Fruit fly (Drosophila melanogaster) whole organism, pupa: Measurements from ENCODE around the gene CG12104.
A peak's percentile ranks its signal among the peaks of the same experiment; 100 is the strongest.

ENCODE experiments used
- CG10348 ChIP-seq: fragments of 200-800 bp; sonication (Bioruptor generic); IDR thresholded peaks from 2 replicates; pipeline ENCODE4 v1.3.6; 2022; ENCODE audit warnings: missing biosample characterization, missing genetic modification characterization
- CG12605 ChIP-seq: fragments of 200-800 bp; sonication (Bioruptor generic); IDR thresholded peaks from 2 replicates; pipeline ENCODE4 v1.3.6; 2022; ENCODE audit warnings: missing biosample characterization, missing genetic modification characterization
- CG13204 ChIP-seq: fragments of 200-800 bp; sonication (Bioruptor generic); optimal IDR thresholded peaks from 2 replicates; lab custom pipeline; 2018; ENCODE audit warnings: missing biosample characterization, mild to moderate bottlenecking, missing genetic modification characterization, moderate library complexity
- CG15710 ChIP-seq: fragments of 200-800 bp; sonication (Bioruptor generic); optimal IDR thresholded peaks from 2 replicates; lab custom pipeline; 2018; ENCODE audit warnings: missing biosample characterization, mild to moderate bottlenecking, missing genetic modification characterization, moderate library complexity
- CG17806 ChIP-seq: fragments of 200-800 bp; sonication (Bioruptor generic); optimal IDR thresholded peaks from 2 replicates; lab custom pipeline; 2018; ENCODE audit warnings: missing biosample characterization, mild to moderate bottlenecking, missing genetic modification characterization, moderate library complexity
- CG32121 ChIP-seq: fragments of 200-800 bp; sonication (Bioruptor generic); IDR thresholded peaks from 2 replicates; pipeline ENCODE4 v1.3.6; 2022; ENCODE audit warnings: missing biosample characterization, missing genetic modification characterization
- CG34367 ChIP-seq: fragments of 200-800 bp; sonication (Bioruptor generic); optimal IDR thresholded peaks from 2 replicates; lab custom pipeline; 2018; ENCODE audit warnings: missing biosample characterization, mild to moderate bottlenecking, missing genetic modification characterization
- CG4496 ChIP-seq: fragments of 200-800 bp; sonication (Bioruptor generic); IDR thresholded peaks from 3 replicates; pipeline ENCODE4 v1.3.6; 2022; ENCODE audit warnings: missing biosample characterization, missing genetic modification characterization
- CG8159 ChIP-seq: fragments of 200-800 bp; sonication (Bioruptor generic); optimal IDR thresholded peaks from 3 replicates; lab custom pipeline; 2018; ENCODE audit warnings: missing biosample characterization, mild to moderate bottlenecking, missing genetic modification characterization, moderate library complexity
- CG8301 ChIP-seq: fragments of 200-800 bp; sonication (Bioruptor generic); optimal IDR thresholded peaks from 2 replicates; lab custom pipeline; 2018; ENCODE audit warnings: missing biosample characterization, mild to moderate bottlenecking, missing genetic modification characterization
- CG9948 ChIP-seq: fragments of 200-800 bp; sonication (Bioruptor generic); optimal IDR thresholded peaks from 2 replicates; lab custom pipeline; 2018; ENCODE audit warnings: missing biosample characterization, mild to moderate bottlenecking, missing genetic modification characterization, moderate library complexity
- D1 ChIP-seq: fragments of 200-800 bp; sonication (Bioruptor generic); optimal IDR thresholded peaks from 2 replicates; lab custom pipeline; 2018; ENCODE audit warnings: missing biosample characterization, mild to moderate bottlenecking, missing genetic modification characterization, moderate library complexity
- EcR ChIP-seq: fragments of 200-800 bp; sonication (Bioruptor generic); optimal IDR thresholded peaks from 3 replicates; lab custom pipeline; 2019; ENCODE audit warnings: missing biosample characterization, missing genetic modification characterization, mild to moderate bottlenecking, moderate library complexity, missing genetic modification reagents
- Ets98B ChIP-seq: fragments of 200-800 bp; sonication (Bioruptor generic); IDR thresholded peaks from 2 replicates; pipeline ENCODE4 v1.3.6; 2022; ENCODE audit warnings: missing biosample characterization, missing genetic modification characterization
- Pif1A ChIP-seq: fragments of 200-800 bp; sonication (Bioruptor generic); optimal IDR thresholded peaks from 3 replicates; lab custom pipeline; 2016; ENCODE audit warnings: missing biosample characterization, missing genetic modification characterization
- Pif1B ChIP-seq: fragments of 200-800 bp; sonication (Bioruptor generic); optimal IDR thresholded peaks from 3 replicates; lab custom pipeline; 2016; ENCODE audit warnings: missing biosample characterization, missing genetic modification characterization
- Snoo ChIP-seq: fragments of 200-800 bp; sonication (Bioruptor generic); optimal IDR thresholded peaks from 3 replicates; lab custom pipeline; 2017; ENCODE audit warnings: missing biosample characterization, mild to moderate bottlenecking, missing genetic modification characterization, inconsistent platforms
- fd96Ca ChIP-seq: fragments of 200-800 bp; sonication (Bioruptor generic); IDR thresholded peaks from 3 replicates; pipeline ENCODE4 v1.3.6; 2022; ENCODE audit warnings: missing biosample characterization, missing genetic modification characterization
- gl ChIP-seq: fragments of 200-800 bp; sonication (Bioruptor generic); optimal IDR thresholded peaks from 2 replicates; lab custom pipeline; 2018; ENCODE audit warnings: missing biosample characterization, mild to moderate bottlenecking, missing genetic modification characterization
- rn ChIP-seq: fragments of 200-800 bp; sonication (Bioruptor generic); IDR thresholded peaks from 2 replicates; pipeline ENCODE4 v1.3.6; 2022; ENCODE audit warnings: missing biosample characterization, missing genetic modification characterization

CG12104 gene

dm6 chr3L:1558178-1558788 lies 44.2 kb downstream of the CG12104 start, which contains the start of the genes Pex10 and CG12099:
Pex10 (plus strand) TSS chr3L:1558228.
CG12099 (minus strand) TSS chr3L:1558484.
- TF ChIP-seq CG32121 (peak; percentile 86), Snoo (tag; lab: Kevin White, UChicago) (peak; percentile 86), CG9948 (tag; lab: Kevin White, UChicago) (peak; percentile 67), Ets98B (GFP tag; lab: Robert Waterston, UW) (peak; percentile 88), D1 (tag; lab: Kevin White, UChicago) (no peak), Pif1A (GFP tag; lab: Kevin White, UChicago) (no peak), CG15710 (peak; percentile 84), CG17806 (tag; lab: Kevin White, UChicago) (peak; percentile 64), CG10348 (GFP tag; lab: Robert Waterston, UW) (peak; percentile 78), EcR (GFP tag; lab: Kevin White, UChicago) (no peak), Pif1B (GFP tag; lab: Kevin White, UChicago) (peak; percentile 75), CG4496 (GFP tag; lab: Robert Waterston, UW) (peak; percentile 91), gl (tag; lab: Kevin White, UChicago) (no peak), rn (GFP tag; lab: Robert Waterston, UW) (peak; percentile 78), fd96Ca (GFP tag; lab: Robert Waterston, UW) (peak; percentile 93), CG34367 (tag; lab: Kevin White, UChicago) (peak; percentile 51), CG12605 (GFP tag; lab: Robert Waterston, UW) (no peak), CG8159 (tag; lab: Kevin White, UChicago) (peak; percentile 80), CG13204 (no peak), CG8301 (tag; lab: Kevin White, UChicago) (peak; percentile 62)

DNA sequence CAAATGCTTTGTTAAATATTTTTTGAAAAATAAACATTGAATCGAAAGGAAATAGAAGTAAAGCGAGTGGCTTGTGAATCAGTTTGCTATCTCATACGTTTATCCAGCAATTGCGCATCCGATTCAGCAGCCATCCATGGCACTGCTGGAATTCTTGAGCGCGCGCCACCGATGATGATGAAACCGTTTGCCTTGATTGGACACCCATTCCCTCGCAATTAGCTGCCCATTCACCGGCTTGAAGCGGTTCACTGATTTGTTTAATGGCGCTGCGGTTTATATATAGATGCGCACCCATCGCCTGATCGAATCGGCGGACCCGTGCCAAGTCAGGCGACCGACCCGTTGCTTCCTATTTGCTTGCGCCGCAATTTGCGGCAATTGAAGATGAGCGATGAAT lies 49.3 kb downstream of the CG12104 start, which contains the start of gene Pcyt2:
TSS of gene Pcyt2 (plus strand) at position 301 of the 400 bp plus-strand sequence.
- TF ChIP-seq CG8301 (tag; lab: Kevin White, UChicago) (no peak), CG34367 (tag; lab: Kevin White, UChicago) (no peak), Snoo (tag; lab: Kevin White, UChicago) (no peak), CG4496 (GFP tag; lab: Robert Waterston, UW) (no peak)
- TF ChIP-seq, all 21 proteins: peak for 0

DNA sequence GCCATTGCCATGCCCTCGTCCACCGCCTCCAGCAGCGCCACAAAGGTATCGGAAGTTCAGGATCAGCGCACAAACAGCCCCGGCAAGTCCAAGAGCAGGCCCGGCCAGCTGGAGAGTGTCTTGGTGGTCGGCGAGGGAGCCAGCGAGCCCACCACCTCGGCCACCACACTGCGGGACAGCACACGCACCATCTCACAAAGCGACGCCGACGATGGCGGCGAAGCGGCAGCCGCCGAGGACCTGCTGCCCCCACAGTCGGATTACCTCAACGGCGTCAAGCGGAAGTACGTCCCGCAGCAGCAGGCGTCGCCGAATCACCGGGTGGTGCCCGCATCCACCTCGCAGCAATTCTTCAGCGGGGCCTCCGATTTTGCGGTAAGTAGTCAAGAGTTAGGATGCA lies 51.6 kb downstream of the CG12104 start:
- TF ChIP-seq CG12605 (GFP tag; lab: Robert Waterston, UW) (no peak), gl (tag; lab: Kevin White, UChicago) (no peak), CG9948 (tag; lab: Kevin White, UChicago) (no peak), Pif1A (GFP tag; lab: Kevin White, UChicago) (no peak), rn (GFP tag; lab: Robert Waterston, UW) (no peak), Snoo (tag; lab: Kevin White, UChicago) (no peak), CG15710 (no peak), Ets98B (GFP tag; lab: Robert Waterston, UW) (no peak), CG8301 (tag; lab: Kevin White, UChicago) (no peak), CG8159 (tag; lab: Kevin White, UChicago) (no peak), CG17806 (tag; lab: Kevin White, UChicago) (no peak), CG32121 (no peak)
